Worm (Caenorhabditis elegans): ENCODE data around the gene cdh-8.

cdh-8 gene

ce11 chrIV:390279-390678 lies 50.7 kb downstream of the cdh-8 start, which contains the start of the genes ears-2 and uncp-18 (continued):
- TF ChIP-seq him-1 (tag; optimal IDR thresholded peaks at IDR 0.05) (peak; percentile 78), F49E8.2 (tag; optimal IDR thresholded peaks at IDR 0.05; ENCODE audit: insufficient read depth) (peak; percentile 84), ceh-91 (GFP tag; IDR thresholded peaks at IDR 0.05) (peak; percentile 82), lag-1 (GFP tag; IDR thresholded peaks at IDR 0.05) (no peak), ztf-26 (tag; optimal IDR thresholded peaks at IDR 0.05) (peak; percentile 56), dox-1 (GFP tag; IDR thresholded peaks at IDR 0.05) (peak; percentile 97), F57C9.4 (tag; optimal IDR thresholded peaks at IDR 0.05) (peak; percentile 31), ekl-4 (GFP tag; IDR thresholded peaks at IDR 0.05) (peak; percentile 73), B0336.3 (GFP tag; IDR thresholded peaks at IDR 0.05) (peak; percentile 93), K11D2.4 (GFP tag; IDR thresholded peaks at IDR 0.05) (peak; percentile 81), attf-6 (GFP tag; IDR thresholded peaks at IDR 0.05) (no peak), ets-4 (GFP tag; optimal IDR thresholded peaks at IDR 0.05) (no peak), nfyb-1 (GFP tag; IDR thresholded peaks at IDR 0.05) (peak; percentile 90), ztf-18 (tag; optimal IDR thresholded peaks at IDR 0.05) (peak; percentile 63), nhr-80 (tag; optimal IDR thresholded peaks at IDR 0.05) (peak; percentile 75), ztf-25 (GFP tag; IDR thresholded peaks at IDR 0.05) (peak; percentile 96), T07F8.4 (tag; optimal IDR thresholded peaks at IDR 0.05) (peak; percentile 74), snpc-3.4 (tag; optimal IDR thresholded peaks at IDR 0.05) (peak; percentile 85), Y67H2A.10 (GFP tag; conservative IDR thresholded peaks at IDR 0.05) (peak; percentile 84), pbrm-1 (GFP tag; IDR thresholded peaks at IDR 0.05) (peak; percentile 87), nhr-179 (tag; optimal IDR thresholded peaks at IDR 0.05) (no peak), cebp-1 (GFP tag; IDR thresholded peaks at IDR 0.05) (peak; percentile 73), cebp-1 (tag; optimal IDR thresholded peaks at IDR 0.05) (peak; percentile 90), unc-62 (GFP tag; optimal IDR thresholded peaks at IDR 0.05) (no peak), F37B4.10 (GFP tag; IDR thresholded peaks at IDR 0.05) (no peak), hlh-12 (tag; optimal IDR thresholded peaks at IDR 0.05) (no peak), pha-4 (tag; optimal IDR thresholded peaks at IDR 0.05) (no peak), dpff-1 (tag; optimal IDR thresholded peaks at IDR 0.05) (no peak), F23B12.7 (tag; optimal IDR thresholded peaks at IDR 0.05; ENCODE audit: insufficient read depth) (peak; percentile 87), ceh-79 (tag; optimal IDR thresholded peaks at IDR 0.05) (peak; percentile 31), mes-4 (tag; optimal IDR thresholded peaks at IDR 0.05) (no peak), lir-1 (GFP tag; conservative IDR thresholded peaks at IDR 0.05) (peak; percentile 75), atf-7 (tag; optimal IDR thresholded peaks at IDR 0.05) (peak; percentile 63), tbp1 (GFP tag; optimal IDR thresholded peaks at IDR 0.05) (peak; percentile 74), lsl-1 (GFP tag; optimal IDR thresholded peaks at IDR 0.05) (peak; percentile 73), chd-7 (tag; optimal IDR thresholded peaks at IDR 0.05) (peak; percentile 66), F10E7.11 (tag; optimal IDR thresholded peaks at IDR 0.05) (peak; percentile 46), hmg-1.2 (GFP tag; IDR thresholded peaks at IDR 0.05) (peak; percentile 73), zim-3 (tag; optimal IDR thresholded peaks at IDR 0.05) (peak; percentile 79), nhr-120 (GFP tag; IDR thresholded peaks at IDR 0.05) (no peak), ccch-3 (GFP tag; optimal IDR thresholded peaks at IDR 0.05) (no peak), snpc-4 (GFP tag; optimal IDR thresholded peaks at IDR 0.05) (peak; percentile 43), snpc-4 (tag; optimal IDR thresholded peaks at IDR 0.05) (peak; percentile 58 to 88 (median 74)), Y79H2A.3 (GFP tag; conservative IDR thresholded peaks at IDR 0.05) (peak; percentile 71; the same call in 1 of the 2 replicates), F55B11.4 (tag; optimal IDR thresholded peaks at IDR 0.05; ENCODE audit: borderline replicate concordance, insufficient read depth) (no peak), lin-40 (tag; optimal IDR thresholded peaks at IDR 0.05) (peak; percentile 89), rcor-1 (GFP tag; IDR thresholded peaks at IDR 0.05) (peak; percentile 87), hsf-1 (GFP tag; IDR thresholded peaks at IDR 0.05) (peak; percentile 65), mxl-1 (tag; optimal IDR thresholded peaks at IDR 0.05) (peak; percentile 24), F57A8.1 (GFP tag; optimal IDR thresholded peaks at IDR 0.05) (peak; percentile 32)

Measured in whole organism, young adult.